Worm (Caenorhabditis elegans): ENCODE data around the gene sri-7.

The sri-7 gene

DNA sequence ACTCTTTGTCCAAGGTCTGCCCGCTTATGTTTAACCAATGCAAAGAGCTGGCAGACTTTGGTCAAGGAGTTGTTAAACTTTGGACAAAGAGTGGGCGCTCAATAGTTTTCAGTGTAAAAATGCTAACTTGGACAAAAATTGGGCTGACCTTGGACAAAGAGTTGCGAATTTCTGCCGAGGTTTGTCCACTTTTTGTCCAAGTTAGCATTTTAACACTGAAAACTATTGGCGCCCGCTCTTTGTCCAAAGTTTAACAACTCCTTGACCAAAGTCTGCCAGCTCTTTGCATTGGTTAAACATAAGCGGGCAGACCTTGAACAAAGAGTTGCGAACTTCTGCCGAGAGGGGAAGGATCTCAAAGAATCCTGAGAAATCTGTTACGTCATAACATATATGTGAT is 33.5 kb downstream of the sri-7 start:
- peak; percentile 38 for TF ChIP-seq aha-1 (tag)
- peak; percentile 56; the same call in 1 of the 2 replicates for TF ChIP-seq mxl-2 (GFP tag; conservative IDR thresholded peaks at IDR 0.05)

DNA sequence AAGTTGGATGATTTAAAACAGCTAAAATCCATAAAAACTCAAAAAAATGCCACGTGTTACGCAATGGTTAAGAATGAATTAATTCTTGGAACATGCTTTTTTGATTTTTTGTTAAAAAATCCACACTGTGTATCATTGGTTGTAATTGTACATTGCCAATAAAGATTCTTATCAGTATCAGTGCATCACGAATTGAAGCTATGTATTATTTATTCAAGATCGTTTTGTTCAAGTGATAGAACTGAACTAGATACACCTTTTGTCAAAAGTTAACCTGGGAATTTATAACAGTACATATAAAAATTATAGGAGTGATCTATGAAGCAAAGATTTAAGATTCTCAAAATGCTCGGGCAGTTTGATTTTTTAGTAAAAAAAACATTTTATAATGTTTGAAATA is 34.5 kb downstream of the sri-7 start:
- TF ChIP-seq nhr-237 (tag; optimal IDR thresholded peaks at IDR 0.05) (no peak), pqm-1 (tag; optimal IDR thresholded peaks at IDR 0.05) (peak; percentile 57), daf-16 (GFP tag; optimal IDR thresholded peaks at IDR 0.05) (no peak), daf-16 (tag; optimal IDR thresholded peaks at IDR 0.05) (peak; percentile 53)

DNA sequence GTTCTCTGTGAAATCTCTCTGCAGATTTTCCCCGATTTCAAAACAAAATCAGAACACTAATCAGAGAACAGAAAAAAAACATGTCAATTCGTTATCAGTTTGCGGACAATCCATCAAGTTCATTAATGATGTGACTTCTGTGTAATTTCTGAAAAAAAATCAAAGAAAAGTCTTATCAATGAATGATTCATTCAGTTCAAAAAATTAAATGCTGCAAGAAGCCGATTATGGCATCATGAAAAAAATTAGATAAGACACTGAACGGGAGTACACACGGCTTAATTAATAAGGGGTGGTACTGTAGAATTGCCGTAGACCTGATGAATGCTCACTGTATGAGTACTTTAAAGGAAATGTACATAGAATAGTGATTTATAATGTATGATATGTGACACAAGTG is 36.0 kb downstream of the sri-7 start:
- no peak for TF ChIP-seq unc-39 (tag; optimal IDR thresholded peaks at IDR 0.05)
- TF ChIP-seq ztf-11 (tag; optimal IDR thresholded peaks at IDR 0.05), result no peak
- TF ChIP-seq zip-2 (tag; optimal IDR thresholded peaks at IDR 0.05), result no peak
- TF ChIP-seq dmd-9 (GFP tag; IDR thresholded peaks at IDR 0.05), result no peak
- no peak for TF ChIP-seq nhr-102 (tag; optimal IDR thresholded peaks at IDR 0.05)
- peak; percentile 66 for TF ChIP-seq nhr-6 (tag; optimal IDR thresholded peaks at IDR 0.05)
- no peak for TF ChIP-seq R02D3.7 (tag; optimal IDR thresholded peaks at IDR 0.05)
- no peak for TF ChIP-seq vab-7 (GFP tag; IDR thresholded peaks at IDR 0.05)
- TF ChIP-seq Y48G9A.11 (GFP tag; IDR thresholded peaks at IDR 0.05), result no peak
- TF ChIP-seq zag-1 (tag; optimal IDR thresholded peaks at IDR 0.05), result no peak
- TF ChIP-seq Y75B8A.6 (GFP tag; IDR thresholded peaks at IDR 0.05), result no peak
- no peak for TF ChIP-seq ztf-7 (tag; optimal IDR thresholded peaks at IDR 0.05)
- TF ChIP-seq mdl-1 (tag; optimal IDR thresholded peaks at IDR 0.05), result no peak
- TF ChIP-seq dmd-6 (GFP tag; IDR thresholded peaks at IDR 0.05), result peak; percentile 95; the same call in 1 of the 2 replicates
- no peak for TF ChIP-seq snpc-4 (tag; optimal IDR thresholded peaks at IDR 0.05)
- TF ChIP-seq pha-4 (GFP tag; IDR thresholded peaks at IDR 0.05), result no peak
- no peak for TF ChIP-seq pha-4 (tag; optimal IDR thresholded peaks at IDR 0.05)
- TF ChIP-seq zfp-2 (tag; optimal IDR thresholded peaks at IDR 0.05), result no peak
- no peak for TF ChIP-seq mdt-29 (GFP tag; IDR thresholded peaks at IDR 0.05)
- peak; percentile 72 for TF ChIP-seq nhr-28 (tag; optimal IDR thresholded peaks at IDR 0.05)
- no peak for TF ChIP-seq F10B5.3 (tag; optimal IDR thresholded peaks at IDR 0.05)
- TF ChIP-seq set-16 (GFP tag; IDR thresholded peaks at IDR 0.05), result no peak
- no peak for TF ChIP-seq madf-9 (GFP tag; conservative IDR thresholded peaks at IDR 0.05)
- no peak for TF ChIP-seq mes-2 (tag; optimal IDR thresholded peaks at IDR 0.05; ENCODE audit: poor library complexity, severe bottlenecking)
- TF ChIP-seq lin-39 (tag; optimal IDR thresholded peaks at IDR 0.05), result no peak
- no peak for TF ChIP-seq skn-1 (tag; optimal IDR thresholded peaks at IDR 0.05)
- TF ChIP-seq F26F4.8 (GFP tag; conservative IDR thresholded peaks at IDR 0.05), result no peak
- no peak for TF ChIP-seq lir-3 (tag; optimal IDR thresholded peaks at IDR 0.05)
- no peak for TF ChIP-seq hmg-1.1 (GFP tag; IDR thresholded peaks at IDR 0.05)
- no peak for TF ChIP-seq nhr-41 (GFP tag; IDR thresholded peaks at IDR 0.05)
- no peak for TF ChIP-seq unc-62 (GFP tag; optimal IDR thresholded peaks at IDR 0.05 in 1 of 2)
- no peak for TF ChIP-seq unc-62 (tag; optimal IDR thresholded peaks at IDR 0.05)
- no peak for TF ChIP-seq lin-15B (tag; optimal IDR thresholded peaks at IDR 0.05)
- TF ChIP-seq attf-4 (tag; optimal IDR thresholded peaks at IDR 0.05), result no peak
- TF ChIP-seq ceh-32 (tag; optimal IDR thresholded peaks at IDR 0.05; ENCODE audit: poor library complexity), result no peak
- no peak for TF ChIP-seq fkh-10 (GFP tag; optimal IDR thresholded peaks at IDR 0.05)
- no peak for TF ChIP-seq F44E2.7 (GFP tag; IDR thresholded peaks at IDR 0.05)
- TF ChIP-seq ceh-62 (tag; optimal IDR thresholded peaks at IDR 0.05), result no peak
- no peak for TF ChIP-seq tra-1 (GFP tag; IDR thresholded peaks at IDR 0.05)
- no peak for TF ChIP-seq daf-16 (GFP tag; optimal IDR thresholded peaks at IDR 0.05)
- TF ChIP-seq daf-16 (tag; optimal IDR thresholded peaks at IDR 0.05), result peak; percentile 71
- no peak for TF ChIP-seq spr-3 (GFP tag; optimal IDR thresholded peaks at IDR 0.05)
- TF ChIP-seq pqm-1 (tag; optimal IDR thresholded peaks at IDR 0.05), result peak; percentile 88
- TF ChIP-seq egl-27 (tag; optimal IDR thresholded peaks at IDR 0.05), result no peak
- no peak for TF ChIP-seq nhr-111 (GFP tag; optimal IDR thresholded peaks at IDR 0.05)
- TF ChIP-seq unc-130 (GFP tag; optimal IDR thresholded peaks at IDR 0.05), result no peak
- TF ChIP-seq nhr-48 (tag; optimal IDR thresholded peaks at IDR 0.05), result peak; percentile 25
